Fruit fly (Drosophila melanogaster): ENCODE results near the gene Best1.

Gene Best1

dm6 chr3R:10150555-10150954 lies 19.7 kb downstream of the Best1 start (continued):
- TF ChIP-seq ap (GFP tag; IDR thresholded peaks at IDR 0.05) = peak; percentile 13; the same call in 1 of the 2 replicates
- no peak for TF ChIP-seq Doc3 (GFP tag; IDR thresholded peaks at IDR 0.05; ENCODE audit: partially characterized antibody)
- no peak for TF ChIP-seq CG17361 (GFP tag; IDR thresholded peaks at IDR 0.05)
- TF ChIP-seq insv (GFP tag; optimal IDR thresholded peaks at IDR 0.05) = no peak
- TF ChIP-seq Hsf (GFP tag; optimal IDR thresholded peaks at IDR 0.05) = no peak
- TF ChIP-seq CG2678 (tag; optimal IDR thresholded peaks at IDR 0.05) = peak; percentile 31
- TF ChIP-seq chif (GFP tag; optimal IDR thresholded peaks at IDR 0.05) = no peak
- no peak for TF ChIP-seq gro (GFP tag; optimal IDR thresholded peaks at IDR 0.05)
- no peak for TF ChIP-seq CG1602 (GFP tag; optimal IDR thresholded peaks at IDR 0.05)
- TF ChIP-seq Awh (GFP tag; IDR thresholded peaks at IDR 0.05) = peak; percentile 60; the same call in 1 of the 2 replicates
- no peak for TF ChIP-seq Atf6 (GFP tag; IDR thresholded peaks at IDR 0.05)
- TF ChIP-seq CG12071 (GFP tag; optimal IDR thresholded peaks at IDR 0.05) = peak; percentile 6
- TF ChIP-seq Bteb2 (GFP tag; optimal IDR thresholded peaks at IDR 0.05) = no peak
- peak; percentile 8 for TF ChIP-seq sqz (GFP tag; optimal IDR thresholded peaks at IDR 0.05)

dm6 chr3R:10149667-10150398 lies 20.5 kb downstream of the Best1 start:
- TF ChIP-seq oc (tag; optimal IDR thresholded peaks at IDR 0.05) (peak; percentile 23), Ptx1 (GFP tag; IDR thresholded peaks at IDR 0.05) (no peak), Rfx (GFP tag; IDR thresholded peaks at IDR 0.05) (no peak), gsb-n (tag; optimal IDR thresholded peaks at IDR 0.05) (no peak), Dip3 (GFP tag; optimal IDR thresholded peaks at IDR 0.05) (no peak), CG16815 (GFP tag; optimal IDR thresholded peaks at IDR 0.05) (no peak), CG14014 (GFP tag; IDR thresholded peaks at IDR 0.05) (no peak), CG6765 (GFP tag; optimal IDR thresholded peaks at IDR 0.05) (no peak), CG7963 (GFP tag; IDR thresholded peaks at IDR 0.05; ENCODE audit: partially characterized antibody) (no peak), Mes4 (GFP tag; optimal IDR thresholded peaks at IDR 0.05) (no peak), CG1529 (GFP tag; optimal IDR thresholded peaks at IDR 0.05) (no peak), fd64A (GFP tag; optimal IDR thresholded peaks at IDR 0.05) (no peak), CG12236 (GFP tag; optimal IDR thresholded peaks at IDR 0.05) (no peak), Dll (GFP tag; IDR thresholded peaks at IDR 0.05; ENCODE audit: partially characterized antibody) (no peak), CoRest (tag; optimal IDR thresholded peaks at IDR 0.05) (no peak), CG15601 (tag; optimal IDR thresholded peaks at IDR 0.05) (no peak), Doc2 (GFP tag; IDR thresholded peaks at IDR 0.05) (no peak), ci (GFP tag; IDR thresholded peaks at IDR 0.05) (no peak), ro (GFP tag; IDR thresholded peaks at IDR 0.05) (no peak), CG10274 (GFP tag; optimal IDR thresholded peaks at IDR 0.05) (no peak), psq (GFP tag; optimal IDR thresholded peaks at IDR 0.05) (no peak), vnd (GFP tag; IDR thresholded peaks at IDR 0.05; ENCODE audit: partially characterized antibody) (no peak), CG10366 (GFP tag; IDR thresholded peaks at IDR 0.05) (no peak), CG10431 (GFP tag; optimal IDR thresholded peaks at IDR 0.05) (no peak), Bdp1 (GFP tag; optimal IDR thresholded peaks at IDR 0.05) (no peak), wor (GFP tag; IDR thresholded peaks at IDR 0.05) (no peak), row (GFP tag; IDR thresholded peaks at IDR 0.05) (no peak), Trl (optimal IDR thresholded peaks at IDR 0.05) (no peak), Trl (GFP tag; optimal IDR thresholded peaks at IDR 0.05) (no peak), Antp (GFP tag; optimal IDR thresholded peaks at IDR 0.05) (no peak), sens-2 (GFP tag; IDR thresholded peaks at IDR 0.05) (no peak), CG9609 (GFP tag; optimal IDR thresholded peaks at IDR 0.05) (no peak), ewg (GFP tag; optimal IDR thresholded peaks at IDR 0.05) (no peak), CG7745 (tag; optimal IDR thresholded peaks at IDR 0.05) (no peak), en (GFP tag; optimal IDR thresholded peaks at IDR 0.05) (no peak), Camta (GFP tag; optimal IDR thresholded peaks at IDR 0.05) (no peak), Pdp1 (GFP tag; optimal IDR thresholded peaks at IDR 0.05) (peak in 1 of 2 experiments; percentile 49)
